Worm (Caenorhabditis elegans) whole organism, L4 larva: ENCODE data around the gene T28D9.1.

Experiments
- F49E8.2 ChIP-seq: sonication (generic microtip); optimal IDR thresholded peaks from 2 replicates; lab custom pipeline; 2016; ENCODE audit warnings: missing compliant biosample characterization, mild to moderate bottlenecking, missing genetic modification characterization, borderline replicate concordance
- R02D3.7 ChIP-seq: fragments of 150-350 bp; sonication (generic microtip); optimal IDR thresholded peaks from 3 replicates; lab custom pipeline; 2014; ENCODE audit warnings: missing biosample characterization, missing genetic modification characterization
- ZK337.2 ChIP-seq: fragments of 200-800 bp; sonication (Bioruptor generic); IDR thresholded peaks from 2 replicates; pipeline ENCODE4 v1.3.6; 2022; ENCODE audit warnings: missing genetic modification reagents, missing genetic modification characterization, missing compliant biosample characterization
- ZK546.5 ChIP-seq, 2 experiments: sonication (generic microtip); optimal IDR thresholded peaks; 2 replicates each; lab custom pipeline; 2017; ENCODE audit warnings: missing biosample characterization in 2 of 2, missing genetic modification characterization in 2 of 2
- aha-1 ChIP-seq: fragments of 150-350 bp; peaks from one replicate; lab custom pipeline; 2014; ENCODE audit warnings: missing biosample characterization, missing genetic modification characterization
- ceh-28 ChIP-seq: fragments of 150-350 bp; optimal IDR thresholded peaks from 2 replicates; lab custom pipeline; 2014; ENCODE audit warnings: missing biosample characterization, missing genetic modification reagents, missing genetic modification characterization
- ceh-82 ChIP-seq: sonication (generic microtip); optimal IDR thresholded peaks from 2 replicates; lab custom pipeline; 2017; ENCODE audit warnings: missing biosample characterization, missing genetic modification characterization
- ces-1 ChIP-seq: fragments of 150-350 bp; sonication (generic microtip); optimal IDR thresholded peaks from 4 replicates; lab custom pipeline; 2014; ENCODE audit warnings: missing biosample characterization, missing genetic modification reagents, missing genetic modification characterization
- daf-16 ChIP-seq, 3 experiments: sonication (generic microtip); optimal IDR thresholded peaks; 2 replicates each; lab custom pipeline; 2016 to 2017; ENCODE audit warnings: missing genetic modification characterization in 3 of 3, missing genetic modification reagents in 3 of 3, mild to moderate bottlenecking in 2 of 3, missing compliant biosample characterization in 2 of 3, missing biosample characterization in 1 of 3, moderate library complexity in 1 of 3
- daf-19 ChIP-seq: fragments of 200-800 bp; sonication (Bioruptor generic); conservative IDR thresholded peaks from 2 replicates; pipeline ENCODE4 v1.3.6; 2022; ENCODE audit warnings: missing genetic modification characterization, missing compliant biosample characterization
- daf-8 ChIP-seq: fragments of 200-800 bp; sonication (Bioruptor generic); IDR thresholded peaks from 2 replicates; pipeline ENCODE4 v1.3.6; 2022; ENCODE audit warnings: missing genetic modification characterization, missing compliant biosample characterization
- dmd-6 ChIP-seq: fragments of 200-800 bp; sonication (Bioruptor generic); IDR thresholded peaks from 2 replicates; pipeline ENCODE4 v1.3.6; 2022; ENCODE audit warnings: missing genetic modification reagents, missing genetic modification characterization, missing compliant biosample characterization
- dpl-1 ChIP-seq: fragments of 150-350 bp; optimal IDR thresholded peaks from 2 replicates; lab custom pipeline; 2014; ENCODE audit warnings: missing biosample characterization, missing genetic modification reagents, missing genetic modification characterization
- dve-1 ChIP-seq: sonication (generic microtip); optimal IDR thresholded peaks from 2 replicates; lab custom pipeline; 2017; ENCODE audit warnings: antibody characterized with exemption, mild to moderate bottlenecking, missing genetic modification characterization, missing compliant biosample characterization; ENCODE audit not compliant: insufficient read depth
- egl-43 ChIP-seq: fragments of 200-800 bp; sonication (Bioruptor generic); IDR thresholded peaks from 2 replicates; pipeline ENCODE4 v1.3.6; 2022; ENCODE audit warnings: missing genetic modification reagents, missing genetic modification characterization, missing compliant biosample characterization
- gei-8 ChIP-seq: fragments of 200-800 bp; sonication (Bioruptor generic); optimal IDR thresholded peaks from 2 replicates; lab custom pipeline; 2018; ENCODE audit warnings: mild to moderate bottlenecking, missing genetic modification characterization, missing compliant biosample characterization
- hlh-11 ChIP-seq: fragments of 200-800 bp; sonication (Bioruptor generic); optimal IDR thresholded peaks from 2 replicates; lab custom pipeline; 2018; ENCODE audit warnings: mild to moderate bottlenecking, missing genetic modification characterization, missing compliant biosample characterization
- hmg-1.1 ChIP-seq: fragments of 200-800 bp; sonication (Bioruptor generic); IDR thresholded peaks from 2 replicates; pipeline ENCODE4 v1.3.6; 2022; ENCODE audit warnings: missing genetic modification reagents, missing genetic modification characterization, missing compliant biosample characterization
- jun-1 ChIP-seq: fragments of 150-350 bp; optimal IDR thresholded peaks from 2 replicates; lab custom pipeline; 2014; ENCODE audit warnings: missing biosample characterization, missing genetic modification reagents, missing genetic modification characterization
- lin-1 ChIP-seq: fragments of 200-800 bp; sonication (Bioruptor generic); IDR thresholded peaks from 2 replicates; pipeline ENCODE4 v1.3.6; 2022; ENCODE audit warnings: missing genetic modification reagents, missing genetic modification characterization, missing compliant biosample characterization
- lin-29 ChIP-seq: fragments of 200-800 bp; sonication (Bioruptor generic); IDR thresholded peaks from 2 replicates; pipeline ENCODE4 v1.3.6; 2022; ENCODE audit warnings: missing genetic modification reagents, missing genetic modification characterization, missing compliant biosample characterization
- madf-5 ChIP-seq, 2 experiments: fragments of 200-800 bp; sonication (Bioruptor generic); IDR thresholded peaks; 2 replicates each; pipeline ENCODE4 v1.3.6; 2022; ENCODE audit warnings: missing compliant biosample characterization in 2 of 2, missing genetic modification characterization in 2 of 2
- mes-2 ChIP-seq: sonication (generic microtip); optimal IDR thresholded peaks from 2 replicates; lab custom pipeline; 2016; ENCODE audit warnings: missing genotype, mild to moderate bottlenecking, missing genetic modification characterization, missing compliant biosample characterization; ENCODE audit not compliant: poor library complexity, severe bottlenecking
- mxl-3 ChIP-seq: fragments of 200-800 bp; sonication (Bioruptor generic); optimal IDR thresholded peaks from 2 replicates; lab custom pipeline; 2018; ENCODE audit warnings: mild to moderate bottlenecking, missing genetic modification characterization, missing compliant biosample characterization
- nhr-28 ChIP-seq: fragments of 150-350 bp; optimal IDR thresholded peaks from 2 replicates; lab custom pipeline; 2014; ENCODE audit warnings: missing biosample characterization, missing genetic modification characterization
- nhr-76 ChIP-seq: fragments of 150-350 bp; optimal IDR thresholded peaks from 2 replicates; lab custom pipeline; 2014; ENCODE audit warnings: missing biosample characterization, missing genetic modification characterization
- nhr-77 ChIP-seq: fragments of 150-350 bp; optimal IDR thresholded peaks from 2 replicates; lab custom pipeline; 2014; ENCODE audit warnings: missing biosample characterization, missing genetic modification characterization
- pha-4 ChIP-seq, 2 experiments: fragments of 150-350 bp in 1 of 2; fragments of 200-800 bp in 1 of 2; sonication (Bioruptor generic) in 1 of 2; IDR thresholded peaks in 1 of 2; optimal IDR thresholded peaks in 1 of 2; 2 replicates each; pipeline versions ENCODE4 v1.3.6 to Lab custom; 2014 to 2022; ENCODE audit warnings: missing genetic modification characterization in 2 of 2, missing genetic modification reagents in 2 of 2, missing biosample characterization in 1 of 2, missing compliant biosample characterization in 1 of 2
- php-3 ChIP-seq: fragments of 200-800 bp; sonication (Bioruptor generic); IDR thresholded peaks from 2 replicates; pipeline ENCODE4 v1.3.6; 2022; ENCODE audit warnings: missing genetic modification reagents, missing genetic modification characterization, missing compliant biosample characterization
- pqm-1 ChIP-seq: sonication (generic microtip); optimal IDR thresholded peaks from 2 replicates; lab custom pipeline; 2017; ENCODE audit warnings: missing biosample characterization, missing genetic modification characterization
- unc-62 ChIP-seq, 3 experiments: fragments of 150-350 bp in 1 of 3; sonication (generic microtip); optimal IDR thresholded peaks in 2 of 3; peaks in 1 of 3; 1 replicate in 1 of 3; 2 replicates in 2 of 3; lab custom pipeline; 2014 to 2017; ENCODE audit warnings: missing biosample characterization in 3 of 3, missing genetic modification characterization in 3 of 3, missing genetic modification reagents in 3 of 3, missing genotype in 1 of 3
- zfp-2 ChIP-seq: sonication (generic microtip); optimal IDR thresholded peaks from 2 replicates; lab custom pipeline; 2016; ENCODE audit warnings: mild to moderate bottlenecking, missing genetic modification characterization, missing compliant biosample characterization
- zip-11 ChIP-seq: fragments of 200-800 bp; sonication (Bioruptor generic); IDR thresholded peaks from 2 replicates; pipeline ENCODE4 v1.3.6; 2022; ENCODE audit warnings: missing genetic modification characterization, missing compliant biosample characterization
- zip-2 ChIP-seq: fragments of 150-350 bp; optimal IDR thresholded peaks from 2 replicates; lab custom pipeline; 2014; ENCODE audit warnings: missing biosample characterization, missing genetic modification characterization
- ztf-7 ChIP-seq: fragments of 150-350 bp; optimal IDR thresholded peaks from 2 replicates; lab custom pipeline; 2014; ENCODE audit warnings: missing biosample characterization, missing genetic modification characterization

The T28D9.1 gene

ce11 chrII:6482762-6483161, 9.4 kb upstream of the T28D9.1 start:
- TF ChIP-seq aha-1 (peak; percentile 4), ZK546.5 (tag; optimal IDR thresholded peaks at IDR 0.05; lab: Kevin White, UChicago) (no peak), hlh-11 (tag; lab: Kevin White, UChicago) (peak; percentile 36), unc-62 (GFP tag; optimal IDR thresholded peaks at IDR 0.05 in 1 of 2; lab: Kevin White, UChicago) (peak in 1 of 2 experiments; percentile 7), unc-62 (tag; optimal IDR thresholded peaks at IDR 0.05; lab: Kevin White, UChicago) (no peak)

ce11 chrII:6484876-6485526, 7.2 kb upstream of the T28D9.1 start, which contains the start of the genes lido-16 and plpp-1.2:
TSS of gene lido-16 (minus strand) at chrII:6484976.
TSS of gene plpp-1.2 (plus strand) at chrII:6485476.
- TF ChIP-seq ces-1 (GFP tag; lab: Kevin White, UChicago), result no peak
- TF ChIP-seq unc-62 (GFP tag; optimal IDR thresholded peaks at IDR 0.05 in 1 of 2; lab: Kevin White, UChicago), result peak in 1 of 2 experiments; percentile 71
- TF ChIP-seq unc-62 (tag; optimal IDR thresholded peaks at IDR 0.05; lab: Kevin White, UChicago), result no peak

DNA sequence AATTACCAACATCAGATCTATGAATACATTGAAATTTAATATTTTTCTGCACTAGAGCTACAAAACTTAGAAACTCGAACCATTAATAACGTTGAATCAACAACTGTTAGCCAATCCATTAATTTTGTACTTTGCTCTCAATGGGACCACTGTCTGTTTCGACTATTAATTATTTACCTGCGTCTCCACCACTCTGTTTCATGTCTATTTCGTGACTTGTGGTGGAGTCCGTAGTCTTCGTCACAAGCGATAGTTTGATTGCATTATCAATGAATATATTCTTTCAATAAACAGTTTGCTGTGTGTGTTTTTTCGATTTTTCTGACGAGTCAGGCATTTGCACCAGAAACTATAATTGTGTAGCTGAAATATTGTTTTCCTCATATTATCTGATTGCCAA, 5.9 kb upstream of the T28D9.1 start:
- TF ChIP-seq zfp-2 (tag; lab: Kevin White, UChicago), result no peak
- TF ChIP-seq hmg-1.1, result no peak
- TF ChIP-seq dpl-1 (GFP tag; lab: Kevin White, UChicago), result no peak
- TF ChIP-seq nhr-76, result no peak
- TF ChIP-seq mes-2, result no peak
- TF ChIP-seq php-3 (GFP tag; lab: Robert Waterston, UW), result 0 out of 2 replicates have a peak, but pooled peaks have one; percentile 8
- TF ChIP-seq F49E8.2 (tag; lab: Kevin White, UChicago), result no peak
- no peak for TF ChIP-seq daf-8
- TF ChIP-seq hlh-11 (tag; lab: Kevin White, UChicago), result peak; percentile 61
- TF ChIP-seq gei-8, result no peak
- TF ChIP-seq ztf-7, result no peak
- no peak for TF ChIP-seq R02D3.7 (tag; lab: Kevin White, UChicago)
- peak; percentile 99 for TF ChIP-seq nhr-28 (tag; lab: Kevin White, UChicago)
- TF ChIP-seq zip-2 (tag; lab: Kevin White, UChicago), result no peak
- no peak for TF ChIP-seq daf-19 (GFP tag; lab: Robert Waterston, UW)
- no peak for TF ChIP-seq ZK337.2 (GFP tag; lab: Robert Waterston, UW)
- TF ChIP-seq zip-11, result no peak
- no peak for TF ChIP-seq lin-1
- TF ChIP-seq ceh-28 (tag; lab: Kevin White, UChicago), result no peak
- no peak for TF ChIP-seq pha-4 (GFP tag; IDR thresholded peaks at IDR 0.05; lab: Robert Waterston, UW)
- no peak for TF ChIP-seq pha-4 (tag; optimal IDR thresholded peaks at IDR 0.05; lab: Kevin White, UChicago)
- peak; percentile 37 for TF ChIP-seq nhr-77 (tag; lab: Kevin White, UChicago)
- TF ChIP-seq dmd-6, result peak; percentile 58
- TF ChIP-seq lin-29 (GFP tag; lab: Robert Waterston, UW), result no peak
- TF ChIP-seq dve-1 (tag; lab: Kevin White, UChicago), result peak; percentile 25
- TF ChIP-seq madf-5 (GFP tag; IDR thresholded peaks at IDR 0.05; lab: Robert Waterston, UW), result no peak
- TF ChIP-seq daf-16 (GFP tag; optimal IDR thresholded peaks at IDR 0.05; lab: Kevin White, UChicago), result no peak
- TF ChIP-seq daf-16 (tag; optimal IDR thresholded peaks at IDR 0.05; lab: Kevin White, UChicago), result peak; percentile 56
- no peak for TF ChIP-seq egl-43
- TF ChIP-seq jun-1 (tag; lab: Kevin White, UChicago), result no peak
- peak; percentile 83 for TF ChIP-seq pqm-1 (tag; lab: Kevin White, UChicago)
- TF ChIP-seq mxl-3 (GFP tag; lab: Kevin White, UChicago), result no peak
- TF ChIP-seq ceh-82 (tag; lab: Kevin White, UChicago), result no peak
